Fruit fly (Drosophila melanogaster) S2 (cell line): Measurements from ENCODE around the gene Noc2.

Experiments
- CG8478 ChIP-seq: fragments of >200 bp; optimal IDR thresholded peaks from 2 replicates; lab custom pipeline; 2018
- CTCF ChIP-seq, 2 experiments: fragments of >200 bp; optimal IDR thresholded peaks; 2 replicates each; lab custom pipeline; 2018

DNA sequence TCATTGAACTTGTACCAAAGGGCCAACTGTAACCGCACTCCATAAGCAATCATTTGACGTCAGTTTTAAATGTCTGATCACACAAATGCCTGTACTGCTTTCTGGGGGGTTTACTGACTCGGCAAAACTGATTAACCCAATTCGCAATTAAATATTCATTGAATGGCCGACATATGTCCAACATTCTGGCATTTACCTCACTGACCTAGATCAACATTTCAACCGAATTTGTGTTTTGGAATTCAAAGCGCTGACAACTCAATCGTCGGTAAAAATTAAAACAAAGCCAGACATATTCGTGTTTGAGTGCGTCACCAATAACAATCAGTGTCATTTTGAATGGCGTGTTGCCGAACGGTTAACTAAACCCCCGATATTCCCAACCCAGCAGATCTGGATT lies 47.8 kb upstream of the Noc2 start:
- TF ChIP-seq CG8478 (lab: Kevin White, UChicago) (no peak), CTCF (optimal IDR thresholded peaks at IDR 0.05; lab: Kevin White, UChicago) (no peak)
